Fruit fly (Drosophila melanogaster): ENCODE results near the gene CG15056.

Gene CG15056

DNA sequence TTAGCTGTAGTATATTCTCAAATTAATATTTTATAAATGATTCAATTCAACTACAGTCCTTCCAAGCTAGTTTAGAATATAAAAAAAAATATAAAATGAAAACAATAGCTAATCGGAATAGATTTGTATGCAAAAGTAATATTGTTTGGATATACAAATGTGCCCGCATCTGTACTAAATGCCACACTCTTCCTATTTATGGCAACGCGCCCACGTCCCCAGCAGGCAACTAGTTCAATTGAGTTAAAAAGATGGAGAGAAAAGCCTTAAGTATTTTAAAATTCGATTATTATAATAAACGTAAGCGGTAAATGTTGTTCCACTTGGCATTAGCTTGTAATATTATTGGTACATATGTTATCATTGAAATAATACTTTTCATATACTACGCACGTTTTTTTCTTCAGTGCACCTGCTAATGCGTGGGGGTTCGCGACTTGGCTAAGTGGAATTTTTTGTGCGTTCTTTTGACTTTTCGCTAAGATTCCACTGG is 9.6 kb upstream of the CG15056 start (continued):
- TF ChIP-seq Asciz (GFP tag; optimal IDR thresholded peaks at IDR 0.05) (peak; percentile 58), CG13123 (GFP tag; optimal IDR thresholded peaks at IDR 0.05) (peak; percentile 9), Tbp (GFP tag; optimal IDR thresholded peaks at IDR 0.05) (no peak), Xbp1 (GFP tag; optimal IDR thresholded peaks at IDR 0.05) (peak; percentile 69), knrl (GFP tag; IDR thresholded peaks at IDR 0.05; ENCODE audit: partially characterized antibody) (no peak), Neu2 (GFP tag; optimal IDR thresholded peaks at IDR 0.05; ENCODE audit: borderline replicate concordance) (no peak), gcm (GFP tag; optimal IDR thresholded peaks at IDR 0.05) (peak; percentile 59), CoRest (tag; optimal IDR thresholded peaks at IDR 0.05) (peak; percentile 85), CG12219 (GFP tag; optimal IDR thresholded peaks at IDR 0.05) (peak; percentile 40), dysf (GFP tag; IDR thresholded peaks at IDR 0.05) (peak; percentile 64; the same call in 2 of the 3 replicates), gfzf (GFP tag; optimal IDR thresholded peaks at IDR 0.05) (no peak), grn (GFP tag; optimal IDR thresholded peaks at IDR 0.05) (no peak), bowl (GFP tag; IDR thresholded peaks at IDR 0.05) (no peak), tgo (GFP tag; IDR thresholded peaks at IDR 0.05) (peak; percentile 42; the same call in 2 of the 3 replicates), eyg (GFP tag; optimal IDR thresholded peaks at IDR 0.05) (no peak), CG4707 (GFP tag; optimal IDR thresholded peaks at IDR 0.05) (no peak), Mad (GFP tag; optimal IDR thresholded peaks at IDR 0.05) (no peak), CG7963 (GFP tag; IDR thresholded peaks at IDR 0.05; ENCODE audit: partially characterized antibody) (no peak), exex (tag; optimal IDR thresholded peaks at IDR 0.05) (no peak), insv (GFP tag; optimal IDR thresholded peaks at IDR 0.05) (no peak), tin (GFP tag; optimal IDR thresholded peaks at IDR 0.05) (peak; percentile 57), Nf-YA (GFP tag; IDR thresholded peaks at IDR 0.05) (no peak), CG34422 (GFP tag; IDR thresholded peaks at IDR 0.05) (peak; percentile 49; the same call in 2 of the 3 replicates), Lpt (GFP tag; optimal IDR thresholded peaks at IDR 0.05) (no peak), CG7372 (GFP tag; IDR thresholded peaks at IDR 0.05) (no peak), Atf3 (GFP tag; optimal IDR thresholded peaks at IDR 0.05) (peak; percentile 20), nau (GFP tag; optimal IDR thresholded peaks at IDR 0.05) (no peak), zfh2 (GFP tag; optimal IDR thresholded peaks at IDR 0.05) (peak; percentile 49), trh (GFP tag; optimal IDR thresholded peaks at IDR 0.05) (peak; percentile 42), Usf (GFP tag; optimal IDR thresholded peaks at IDR 0.05) (peak; percentile 55), CG1832 (GFP tag; optimal IDR thresholded peaks at IDR 0.05) (no peak), p53 (GFP tag; optimal IDR thresholded peaks at IDR 0.05) (no peak), Lim3 (GFP tag; IDR thresholded peaks at IDR 0.05) (no peak; the same call in 1 of the 2 replicates), CG4282 (GFP tag; optimal IDR thresholded peaks at IDR 0.05) (no peak), CG9727 (GFP tag; optimal IDR thresholded peaks at IDR 0.05) (peak; percentile 63), CG17912 (GFP tag; optimal IDR thresholded peaks at IDR 0.05) (no peak), CG10366 (GFP tag; IDR thresholded peaks at IDR 0.05) (peak; percentile 41; the same call in 1 of the 2 replicates), Ravus (GFP tag; IDR thresholded peaks at IDR 0.05) (no peak; the same call in 1 of the 2 replicates), CG13424 (tag; optimal IDR thresholded peaks at IDR 0.05) (peak; percentile 76), CG15479 (GFP tag; optimal IDR thresholded peaks at IDR 0.05) (no peak), Six4 (GFP tag; optimal IDR thresholded peaks at IDR 0.05) (no peak), fu2 (GFP tag; optimal IDR thresholded peaks at IDR 0.05) (no peak), emc (GFP tag; optimal IDR thresholded peaks at IDR 0.05) (peak; percentile 27), CG7556 (GFP tag; optimal IDR thresholded peaks at IDR 0.05) (peak; percentile 65), CG14965 (GFP tag; optimal IDR thresholded peaks at IDR 0.05; ENCODE audit: borderline replicate concordance) (no peak), row (GFP tag; IDR thresholded peaks at IDR 0.05) (peak; percentile 60), ro (GFP tag; IDR thresholded peaks at IDR 0.05) (no peak), BtbVII (GFP tag; optimal IDR thresholded peaks at IDR 0.05) (peak; percentile 35), Hmr (GFP tag; optimal IDR thresholded peaks at IDR 0.05) (peak; percentile 63), ab (GFP tag; optimal IDR thresholded peaks at IDR 0.05) (peak; percentile 40), Dll (GFP tag; IDR thresholded peaks at IDR 0.05; ENCODE audit: partially characterized antibody) (no peak)
